Worm (Caenorhabditis elegans): Measurements from ENCODE around the gene Y22D7AL.1.

Gene Y22D7AL.1

DNA sequence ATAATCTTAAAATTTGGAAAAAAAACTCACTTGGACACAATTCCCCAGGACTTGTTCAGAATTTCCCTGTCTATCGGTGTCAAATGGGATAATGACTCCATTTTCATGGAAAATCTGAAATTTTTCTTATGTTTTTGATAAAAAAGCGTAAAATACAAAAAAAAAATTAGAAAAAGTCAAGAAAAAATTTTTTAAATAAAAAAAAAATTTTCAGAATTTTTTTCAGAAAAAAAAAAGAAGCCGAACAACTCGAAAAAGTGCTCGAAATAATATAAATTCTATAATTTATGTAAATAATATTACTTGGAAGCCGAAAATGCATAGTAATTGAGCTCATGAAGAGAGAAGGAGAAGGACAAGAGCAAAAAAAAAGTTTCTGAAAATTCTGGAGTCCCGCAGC, 16.2 kb downstream of the Y22D7AL.1 start, which contains the start of gene glb-30:
TSS of gene glb-30 (minus strand) at position 101 of the 400 bp plus-strand sequence.
- TF ChIP-seq scrt-1 (GFP tag; IDR thresholded peaks at IDR 0.05) (no peak), aly-1 (tag; optimal IDR thresholded peaks at IDR 0.05) (no peak), flt-1 (GFP tag; IDR thresholded peaks at IDR 0.05) (no peak), hmg-4 (GFP tag; optimal IDR thresholded peaks at IDR 0.05) (no peak), tbx-11 (GFP tag; IDR thresholded peaks at IDR 0.05) (no peak), hmbx-1 (tag; optimal IDR thresholded peaks at IDR 0.05) (no peak), sea-1 (GFP tag; conservative IDR thresholded peaks at IDR 0.05) (no peak), tbx-37 (GFP tag; conservative IDR thresholded peaks at IDR 0.05) (no peak), ets-7 (tag; optimal IDR thresholded peaks at IDR 0.05) (no peak), F13C5.2 (tag; optimal IDR thresholded peaks at IDR 0.05) (no peak), B0310.2 (tag; optimal IDR thresholded peaks at IDR 0.05) (no peak), pes-1 (GFP tag; IDR thresholded peaks at IDR 0.05) (no peak), ceh-36 (tag; optimal IDR thresholded peaks at IDR 0.05) (no peak), tra-4 (tag; optimal IDR thresholded peaks at IDR 0.05) (no peak), ceh-13 (GFP tag; optimal IDR thresholded peaks at IDR 0.05) (no peak), ama-1 (optimal IDR thresholded peaks at IDR 0.05) (no peak)

DNA sequence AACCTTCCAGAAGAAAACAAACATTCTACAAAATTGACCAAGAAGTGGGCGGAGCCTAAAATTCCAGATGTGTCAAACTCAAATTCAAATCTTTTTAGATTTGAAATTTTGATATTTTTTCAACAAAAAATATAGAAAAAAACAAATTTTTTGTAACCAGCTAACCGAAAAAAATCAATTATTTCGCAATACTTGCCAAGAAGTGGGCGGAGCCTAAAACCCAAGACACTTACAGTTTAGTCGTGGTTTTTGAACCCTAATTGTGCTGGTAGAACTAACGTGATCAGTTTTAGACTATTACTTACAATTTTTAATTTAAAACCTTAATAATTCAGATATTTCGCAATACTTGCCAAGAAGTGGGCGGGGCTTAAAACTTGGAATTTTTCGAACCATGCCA, 21.0 kb downstream of the Y22D7AL.1 start:
- no peak for TF ChIP-seq scrt-1 (GFP tag; IDR thresholded peaks at IDR 0.05)

DNA sequence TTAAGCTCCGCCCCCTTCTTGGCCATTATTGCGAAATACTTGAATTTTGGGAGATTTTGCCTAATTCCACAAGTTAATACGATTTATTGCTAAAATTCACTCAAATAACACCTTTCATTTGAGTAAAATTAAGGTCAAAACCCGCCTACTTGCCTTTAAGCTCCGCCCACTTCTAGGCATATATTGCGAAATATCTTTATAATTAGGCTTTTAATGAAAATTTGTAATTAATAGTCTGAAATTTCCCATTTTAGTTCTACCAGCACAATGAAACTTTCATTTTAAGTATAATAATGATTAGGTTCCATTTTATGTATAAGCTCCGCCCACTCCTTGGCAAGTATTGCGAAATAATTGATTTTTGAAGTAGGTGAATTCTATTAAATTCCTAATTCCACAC, 22.5 kb downstream of the Y22D7AL.1 start:
- no peak for TF ChIP-seq ceh-36 (tag; optimal IDR thresholded peaks at IDR 0.05)
- TF ChIP-seq ama-1 (optimal IDR thresholded peaks at IDR 0.05): no peak
- no peak for TF ChIP-seq sea-1 (GFP tag; conservative IDR thresholded peaks at IDR 0.05)
- no peak for TF ChIP-seq pes-1 (GFP tag; IDR thresholded peaks at IDR 0.05)
- TF ChIP-seq hnd-1 (tag; optimal IDR thresholded peaks at IDR 0.05): no peak
- TF ChIP-seq ets-7 (tag; optimal IDR thresholded peaks at IDR 0.05): no peak
- no peak for TF ChIP-seq tra-4 (tag; optimal IDR thresholded peaks at IDR 0.05)
- TF ChIP-seq hmbx-1 (tag; optimal IDR thresholded peaks at IDR 0.05): no peak
- TF ChIP-seq tbx-11 (GFP tag; IDR thresholded peaks at IDR 0.05): no peak
- TF ChIP-seq B0310.2 (tag; optimal IDR thresholded peaks at IDR 0.05): no peak
- TF ChIP-seq ceh-13 (GFP tag; optimal IDR thresholded peaks at IDR 0.05): no peak
- no peak for TF ChIP-seq F13C5.2 (tag; optimal IDR thresholded peaks at IDR 0.05)
- no peak for TF ChIP-seq hmg-4 (GFP tag; optimal IDR thresholded peaks at IDR 0.05)
- no peak for TF ChIP-seq tbx-37 (GFP tag; conservative IDR thresholded peaks at IDR 0.05)
- TF ChIP-seq aly-1 (tag; optimal IDR thresholded peaks at IDR 0.05): no peak

DNA sequence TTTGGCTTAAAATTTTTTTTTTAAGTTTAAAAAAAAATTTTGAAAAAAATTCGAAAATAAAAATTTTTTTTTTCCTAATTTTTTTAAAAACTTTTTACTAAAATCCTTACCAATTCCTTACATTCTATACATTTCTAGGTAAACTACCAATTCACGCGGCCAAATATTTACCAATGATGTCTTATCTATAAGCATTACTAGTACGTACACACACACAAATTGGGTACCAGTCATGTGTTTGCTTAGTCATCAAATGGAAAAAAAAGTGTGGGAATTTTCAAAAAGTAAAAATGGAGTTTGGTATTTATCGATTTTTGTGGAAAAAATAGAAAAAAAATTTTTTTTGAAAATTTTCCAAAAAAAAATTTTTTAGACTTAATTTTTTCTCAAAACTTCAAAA, 24.3 kb downstream of the Y22D7AL.1 start, which contains the start of gene Y22D7AR.6:
TSS of gene Y22D7AR.6 (minus strand) at position 134 of the 400 bp plus-strand sequence.
- TF ChIP-seq ets-7 (tag; optimal IDR thresholded peaks at IDR 0.05) (no peak), tbx-37 (GFP tag; conservative IDR thresholded peaks at IDR 0.05) (no peak), flt-1 (GFP tag; IDR thresholded peaks at IDR 0.05) (no peak), tra-4 (tag; optimal IDR thresholded peaks at IDR 0.05) (no peak), ama-1 (optimal IDR thresholded peaks at IDR 0.05) (no peak), pes-1 (GFP tag; IDR thresholded peaks at IDR 0.05) (no peak), sea-1 (GFP tag; conservative IDR thresholded peaks at IDR 0.05) (no peak), ceh-36 (tag; optimal IDR thresholded peaks at IDR 0.05) (no peak), tbx-11 (GFP tag; IDR thresholded peaks at IDR 0.05) (no peak), scrt-1 (GFP tag; IDR thresholded peaks at IDR 0.05) (no peak), hnd-1 (tag; optimal IDR thresholded peaks at IDR 0.05) (no peak), F13C5.2 (tag; optimal IDR thresholded peaks at IDR 0.05) (no peak), B0310.2 (tag; optimal IDR thresholded peaks at IDR 0.05) (no peak)

DNA sequence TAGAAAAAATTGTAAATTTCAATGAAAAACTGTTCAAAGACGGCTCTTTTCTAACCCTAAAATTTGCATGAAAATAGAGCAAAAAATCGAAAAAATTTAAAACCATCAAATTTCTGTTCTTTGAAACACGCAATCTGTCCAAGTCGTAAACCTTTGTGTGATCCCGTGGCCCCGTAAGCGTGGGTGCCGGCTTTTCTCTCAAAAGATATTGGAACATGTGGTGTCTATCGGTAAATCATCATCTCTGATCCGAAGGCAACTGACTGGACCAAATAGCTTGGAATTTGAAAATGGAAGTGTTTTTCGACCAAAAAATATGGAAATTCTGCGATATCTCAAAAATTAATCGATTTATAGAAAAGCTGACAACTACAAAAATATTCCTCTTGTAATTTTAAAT, 26.4 kb downstream of the Y22D7AL.1 start:
- TF ChIP-seq scrt-1 (GFP tag; IDR thresholded peaks at IDR 0.05) (no peak), ets-7 (tag; optimal IDR thresholded peaks at IDR 0.05) (no peak), F13C5.2 (tag; optimal IDR thresholded peaks at IDR 0.05) (no peak), sea-1 (GFP tag; conservative IDR thresholded peaks at IDR 0.05) (no peak), hmbx-1 (tag; optimal IDR thresholded peaks at IDR 0.05) (no peak), tbx-37 (GFP tag; conservative IDR thresholded peaks at IDR 0.05) (no peak), hmg-4 (GFP tag; optimal IDR thresholded peaks at IDR 0.05) (no peak), tbx-11 (GFP tag; IDR thresholded peaks at IDR 0.05) (no peak), ama-1 (optimal IDR thresholded peaks at IDR 0.05) (no peak), pes-1 (GFP tag; IDR thresholded peaks at IDR 0.05) (no peak)

DNA sequence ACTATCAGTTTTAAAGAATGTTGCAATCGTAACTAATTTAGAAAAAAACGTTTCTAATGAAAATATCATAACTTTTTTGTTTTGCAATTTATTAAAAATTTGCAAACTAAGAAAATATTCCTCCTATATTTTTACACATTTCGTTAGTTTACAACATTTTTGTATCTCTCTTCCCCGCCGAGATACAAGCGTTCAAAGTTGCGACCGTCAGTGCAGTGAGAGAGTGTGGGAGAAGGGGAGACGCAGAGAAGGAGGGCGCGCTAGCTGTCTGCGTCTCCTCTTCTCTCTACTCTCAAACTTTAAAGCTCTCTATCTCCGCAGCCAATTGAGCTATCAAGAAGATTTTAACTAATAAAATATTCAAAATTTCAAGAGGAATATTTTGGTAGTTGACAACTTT, 28.1 kb downstream of the Y22D7AL.1 start:
- TF ChIP-seq hmg-4 (GFP tag; optimal IDR thresholded peaks at IDR 0.05): no peak
- TF ChIP-seq ceh-13 (GFP tag; optimal IDR thresholded peaks at IDR 0.05): no peak
- no peak for TF ChIP-seq ama-1 (optimal IDR thresholded peaks at IDR 0.05)
- no peak for TF ChIP-seq scrt-1 (GFP tag; IDR thresholded peaks at IDR 0.05)
- no peak for TF ChIP-seq sea-1 (GFP tag; conservative IDR thresholded peaks at IDR 0.05)
- no peak for TF ChIP-seq aly-1 (tag; optimal IDR thresholded peaks at IDR 0.05)
- no peak for TF ChIP-seq B0310.2 (tag; optimal IDR thresholded peaks at IDR 0.05)
- no peak for TF ChIP-seq ets-7 (tag; optimal IDR thresholded peaks at IDR 0.05)
- no peak for TF ChIP-seq F13C5.2 (tag; optimal IDR thresholded peaks at IDR 0.05)
- no peak for TF ChIP-seq pes-1 (GFP tag; IDR thresholded peaks at IDR 0.05)
- TF ChIP-seq hmbx-1 (tag; optimal IDR thresholded peaks at IDR 0.05): no peak
- TF ChIP-seq tra-4 (tag; optimal IDR thresholded peaks at IDR 0.05): no peak
- TF ChIP-seq hnd-1 (tag; optimal IDR thresholded peaks at IDR 0.05): no peak
- no peak for TF ChIP-seq tbx-11 (GFP tag; IDR thresholded peaks at IDR 0.05)
- no peak for TF ChIP-seq tbx-37 (GFP tag; conservative IDR thresholded peaks at IDR 0.05)
- no peak for TF ChIP-seq ceh-36 (tag; optimal IDR thresholded peaks at IDR 0.05)

DNA sequence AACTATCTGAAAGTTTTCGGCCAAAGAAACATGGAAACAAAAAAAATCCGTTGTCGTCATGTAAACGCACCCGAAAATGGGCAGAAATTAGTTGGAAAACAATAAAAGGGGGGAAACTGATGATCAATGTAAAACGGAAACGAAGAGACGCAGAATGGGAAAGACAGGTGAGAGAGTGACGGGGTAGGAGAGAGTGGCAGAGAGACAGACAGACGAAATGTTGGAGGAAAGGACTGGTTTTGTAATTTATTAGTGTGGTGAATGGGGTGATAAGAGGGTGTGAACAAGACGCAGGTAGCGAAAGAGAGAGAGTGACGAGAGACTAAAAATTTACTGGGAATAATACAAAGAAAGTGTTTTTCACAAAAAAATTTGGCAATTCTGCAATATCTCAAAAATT, 28.7 kb downstream of the Y22D7AL.1 start:
- peak; percentile 43; the same call in 1 of the 2 replicates for TF ChIP-seq tbx-37 (GFP tag; conservative IDR thresholded peaks at IDR 0.05)
- TF ChIP-seq B0310.2 (tag; optimal IDR thresholded peaks at IDR 0.05): no peak

DNA sequence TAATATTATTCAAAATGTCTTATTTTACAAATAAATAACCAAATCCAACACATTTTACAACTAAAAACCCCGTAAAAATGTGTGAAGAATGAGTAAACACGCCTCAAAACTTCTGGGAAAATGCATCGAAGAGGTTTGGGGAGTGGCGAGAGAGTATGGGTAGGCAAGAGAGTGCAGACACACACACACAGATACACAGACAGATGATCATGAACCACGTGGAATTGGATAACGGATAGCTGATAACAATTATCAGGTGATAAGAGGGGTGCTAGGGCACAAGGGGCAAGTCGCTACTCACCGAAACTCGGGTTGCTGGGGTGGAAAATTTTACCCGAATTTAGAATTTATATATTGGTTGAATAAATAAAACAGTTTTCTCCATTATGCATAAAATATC, 30.0 kb downstream of the Y22D7AL.1 start:
- no peak for TF ChIP-seq ama-1 (optimal IDR thresholded peaks at IDR 0.05)
- no peak for TF ChIP-seq hmbx-1 (tag; optimal IDR thresholded peaks at IDR 0.05)
- no peak for TF ChIP-seq aly-1 (tag; optimal IDR thresholded peaks at IDR 0.05)
- TF ChIP-seq B0310.2 (tag; optimal IDR thresholded peaks at IDR 0.05): no peak
- no peak for TF ChIP-seq ceh-36 (tag; optimal IDR thresholded peaks at IDR 0.05)
- no peak for TF ChIP-seq flt-1 (GFP tag; IDR thresholded peaks at IDR 0.05)
- no peak for TF ChIP-seq tbx-11 (GFP tag; IDR thresholded peaks at IDR 0.05)
- no peak for TF ChIP-seq hmg-4 (GFP tag; optimal IDR thresholded peaks at IDR 0.05)
- TF ChIP-seq ceh-13 (GFP tag; optimal IDR thresholded peaks at IDR 0.05): no peak
- no peak for TF ChIP-seq F13C5.2 (tag; optimal IDR thresholded peaks at IDR 0.05)
- TF ChIP-seq ets-7 (tag; optimal IDR thresholded peaks at IDR 0.05): no peak
- no peak for TF ChIP-seq pes-1 (GFP tag; IDR thresholded peaks at IDR 0.05)
- TF ChIP-seq sea-1 (GFP tag; conservative IDR thresholded peaks at IDR 0.05): no peak
- TF ChIP-seq scrt-1 (GFP tag; IDR thresholded peaks at IDR 0.05): no peak
- TF ChIP-seq tra-4 (tag; optimal IDR thresholded peaks at IDR 0.05): no peak
- TF ChIP-seq tbx-37 (GFP tag; conservative IDR thresholded peaks at IDR 0.05): no peak
- no peak for TF ChIP-seq hnd-1 (tag; optimal IDR thresholded peaks at IDR 0.05)

Data from whole organism, early embryonic.